Worm (Caenorhabditis elegans): ENCODE data around the gene R11G10.3.

The R11G10.3 gene

ce11 chrV:13566967-13567366 lies 43.7 kb downstream of the R11G10.3 start (continued):
- TF ChIP-seq rcor-1 (GFP tag; IDR thresholded peaks at IDR 0.05), result no peak
- TF ChIP-seq somi-1 (GFP tag; optimal IDR thresholded peaks at IDR 0.05), result no peak
- no peak for TF ChIP-seq fkh-3 (tag; optimal IDR thresholded peaks at IDR 0.05)
- TF ChIP-seq F37B4.10 (GFP tag; IDR thresholded peaks at IDR 0.05), result no peak
- TF ChIP-seq Y53G8AR.9 (GFP tag; conservative IDR thresholded peaks at IDR 0.05), result peak; percentile 90
- peak; percentile 43; the same call in 1 of the 2 replicates for TF ChIP-seq cebp-2 (GFP tag; IDR thresholded peaks at IDR 0.05)
- TF ChIP-seq hlh-12 (tag; optimal IDR thresholded peaks at IDR 0.05), result peak; percentile 37
- TF ChIP-seq F33H1.4 (GFP tag; IDR thresholded peaks at IDR 0.05), result no peak
- no peak for TF ChIP-seq C17E4.6 (GFP tag; IDR thresholded peaks at IDR 0.05)
- TF ChIP-seq F52B5.7 (tag; optimal IDR thresholded peaks at IDR 0.05), result peak; percentile 76
- TF ChIP-seq dpff-1 (tag; optimal IDR thresholded peaks at IDR 0.05), result peak; percentile 67
- TF ChIP-seq tbp1 (GFP tag; optimal IDR thresholded peaks at IDR 0.05), result peak; percentile 5
- no peak for TF ChIP-seq aptf-3 (GFP tag; IDR thresholded peaks at IDR 0.05)
- no peak for TF ChIP-seq nhr-120 (GFP tag; IDR thresholded peaks at IDR 0.05)
- no peak for TF ChIP-seq B0261.1 (tag; optimal IDR thresholded peaks at IDR 0.05)
- peak; percentile 86 for TF ChIP-seq Y56A3A.18 (GFP tag; IDR thresholded peaks at IDR 0.05)
- no peak for TF ChIP-seq nhr-27 (tag; optimal IDR thresholded peaks at IDR 0.05)
- no peak for TF ChIP-seq lin-54 (GFP tag; optimal IDR thresholded peaks at IDR 0.05)
- TF ChIP-seq T26A5.8 (tag; optimal IDR thresholded peaks at IDR 0.05), result peak; percentile 70
- TF ChIP-seq pha-4 (tag; optimal IDR thresholded peaks at IDR 0.05), result peak; percentile 50
- peak; percentile 59 for TF ChIP-seq ztf-26 (tag; optimal IDR thresholded peaks at IDR 0.05)
- no peak for TF ChIP-seq egl-18 (GFP tag; IDR thresholded peaks at IDR 0.05)
- no peak for TF ChIP-seq mel-28 (tag; optimal IDR thresholded peaks at IDR 0.05; ENCODE audit: borderline replicate concordance)
- no peak for TF ChIP-seq snpc-3.4 (tag; optimal IDR thresholded peaks at IDR 0.05)
- no peak for TF ChIP-seq tbx-9 (tag; optimal IDR thresholded peaks at IDR 0.05; ENCODE audit: borderline replicate concordance)
- TF ChIP-seq hmg-1.2 (GFP tag; IDR thresholded peaks at IDR 0.05), result peak; percentile 26; the same call in 1 of the 2 replicates
- peak; percentile 50; the same call in 1 of the 2 replicates for TF ChIP-seq K11D2.4 (GFP tag; IDR thresholded peaks at IDR 0.05)
- TF ChIP-seq let-607 (tag; optimal IDR thresholded peaks at IDR 0.05), result peak in 1 of 2 experiments; percentile 70
- TF ChIP-seq madf-8 (GFP tag; conservative IDR thresholded peaks at IDR 0.05), result no peak
- no peak for TF ChIP-seq Y53F4B.3 (GFP tag; IDR thresholded peaks at IDR 0.05)
- no peak for TF ChIP-seq sptf-2 (GFP tag; optimal IDR thresholded peaks at IDR 0.05)
- TF ChIP-seq sea-2 (GFP tag; IDR thresholded peaks at IDR 0.05), result no peak
- no peak for TF ChIP-seq hlh-26 (GFP tag; conservative IDR thresholded peaks at IDR 0.05)
- peak; percentile 59 for TF ChIP-seq F10E7.11 (tag; optimal IDR thresholded peaks at IDR 0.05)
- TF ChIP-seq efl-1 (GFP tag; optimal IDR thresholded peaks at IDR 0.05), result no peak
- no peak for TF ChIP-seq dpl-1 (GFP tag; optimal IDR thresholded peaks at IDR 0.05)
- no peak for TF ChIP-seq sdz-38 (tag; optimal IDR thresholded peaks at IDR 0.05)
- no peak for TF ChIP-seq ceh-40 (GFP tag; IDR thresholded peaks at IDR 0.05)

ce11 chrV:13568533-13568932 lies 45.2 kb downstream of the R11G10.3 start, which contains the start of the genes nuaf-1 and bir-2:
Gene nuaf-1 (minus strand): TSS chrV:13568630.
Gene bir-2 (plus strand): TSS chrV:13568850.
- TF ChIP-seq D2030.7 (GFP tag; IDR thresholded peaks at IDR 0.05) (peak; percentile 45), lir-1 (GFP tag; conservative IDR thresholded peaks at IDR 0.05) (no peak), ZK185.1 (tag; optimal IDR thresholded peaks at IDR 0.05; ENCODE audit: poor library complexity, severe bottlenecking) (no peak), nhr-80 (tag; optimal IDR thresholded peaks at IDR 0.05) (peak; percentile 8), nfya-2 (GFP tag; IDR thresholded peaks at IDR 0.05) (no peak), nhr-120 (GFP tag; IDR thresholded peaks at IDR 0.05) (no peak), ztf-28 (GFP tag; IDR thresholded peaks at IDR 0.05) (no peak), C06A6.2 (GFP tag; conservative IDR thresholded peaks at IDR 0.05) (no peak), unc-62 (GFP tag; optimal IDR thresholded peaks at IDR 0.05) (no peak), mxl-1 (tag; optimal IDR thresholded peaks at IDR 0.05) (no peak), dpff-1 (tag; optimal IDR thresholded peaks at IDR 0.05) (no peak), ztf-22 (GFP tag; optimal IDR thresholded peaks at IDR 0.05) (no peak), sea-2 (GFP tag; IDR thresholded peaks at IDR 0.05) (no peak), cebp-2 (GFP tag; IDR thresholded peaks at IDR 0.05) (no peak), atf-7 (tag; optimal IDR thresholded peaks at IDR 0.05) (no peak), F39B2.1 (GFP tag; IDR thresholded peaks at IDR 0.05) (no peak), rcor-1 (GFP tag; IDR thresholded peaks at IDR 0.05) (peak; percentile 29; the same call in 1 of the 2 replicates), Y95B8A.8 (GFP tag; IDR thresholded peaks at IDR 0.05) (no peak)
